Worm (Caenorhabditis elegans) whole organism, early embryonic: ENCODE data around the gene F46B3.8.

ENCODE experiments used
- aly-1 ChIP-seq: sonication (generic microtip); optimal IDR thresholded peaks from 2 replicates; lab custom pipeline; 2016; ENCODE audit warnings: missing genetic modification characterization, missing compliant biosample characterization
- ama-1 ChIP-seq: fragments of 150-350 bp; optimal IDR thresholded peaks from 2 replicates; lab custom pipeline; 2014
- ceh-13 ChIP-seq: fragments of 200-800 bp; sonication (Bioruptor generic); optimal IDR thresholded peaks from 2 replicates; lab custom pipeline; 2018; ENCODE audit warnings: mild to moderate bottlenecking, missing genetic modification characterization, missing compliant biosample characterization
- flt-1 ChIP-seq: fragments of 200-800 bp; sonication (Bioruptor generic); IDR thresholded peaks from 2 replicates; pipeline ENCODE4 v1.3.6; 2022; ENCODE audit warnings: missing genetic modification characterization, missing compliant biosample characterization
- hmg-4 ChIP-seq: fragments of 200-800 bp; sonication (Bioruptor generic); optimal IDR thresholded peaks from 2 replicates; lab custom pipeline; 2018; ENCODE audit warnings: mild to moderate bottlenecking, missing genetic modification characterization, missing compliant biosample characterization
- hnd-1 ChIP-seq: sonication (generic microtip); optimal IDR thresholded peaks from 2 replicates; lab custom pipeline; 2016; ENCODE audit warnings: missing genetic modification characterization, missing compliant biosample characterization
- sea-1 ChIP-seq: fragments of 200-800 bp; sonication (Bioruptor generic); conservative IDR thresholded peaks from 2 replicates; pipeline ENCODE4 v1.3.6; 2022; ENCODE audit warnings: missing genetic modification characterization, missing compliant biosample characterization

ce11 chrV:20638344-20638743 lies 15.4 kb upstream of the F46B3.8 start, which contains the start of gene Y44A6B.3:
- no peak for TF ChIP-seq sea-1 (GFP tag; lab: Robert Waterston, UW)
- TF ChIP-seq hnd-1 (tag; lab: Kevin White, UChicago) = no peak
- no peak for TF ChIP-seq ama-1 (lab: Kevin White, UChicago)
- no peak for TF ChIP-seq flt-1 (GFP tag; lab: Robert Waterston, UW)
- no peak for TF ChIP-seq aly-1 (tag; lab: Kevin White, UChicago)
- TF ChIP-seq ceh-13 = no peak
- no peak for TF ChIP-seq hmg-4 (GFP tag; lab: Kevin White, UChicago)
